Worm (Caenorhabditis elegans): ENCODE results near the gene osm-5.

- TF ChIP-seq nhr-42 (GFP tag; IDR thresholded peaks at IDR 0.05): no peak
- no peak for TF ChIP-seq nhr-11 (tag; optimal IDR thresholded peaks at IDR 0.05)
- peak in 1 of 2 experiments; percentile 42 for TF ChIP-seq unc-62 (GFP tag; optimal IDR thresholded peaks at IDR 0.05 in 1 of 2)
- TF ChIP-seq unc-62 (tag; optimal IDR thresholded peaks at IDR 0.05): no peak
- peak; percentile 68 for TF ChIP-seq snpc-4 (tag; optimal IDR thresholded peaks at IDR 0.05)
- no peak for TF ChIP-seq lin-13 (GFP tag; optimal IDR thresholded peaks at IDR 0.05)
- TF ChIP-seq unc-130 (GFP tag; optimal IDR thresholded peaks at IDR 0.05): no peak
- no peak for TF ChIP-seq nhr-10 (tag; optimal IDR thresholded peaks at IDR 0.05)
These were observed 23.4 kb upstream of the osm-5 start for ce11 chrX:2960703-2961102.
